Fruit fly (Drosophila melanogaster) whole organism, embryonic: ENCODE measurements around the gene IntS6.

Source experiments
- CG10209 ChIP-seq: fragments of 200-800 bp; sonication (Bioruptor generic); optimal IDR thresholded peaks from 3 replicates; lab custom pipeline; 2017; ENCODE audit warnings: missing biosample characterization, mild to moderate bottlenecking, missing genetic modification characterization, missing genetic modification reagents
- CG10462 ChIP-seq: fragments of 200-800 bp; sonication (Bioruptor generic); optimal IDR thresholded peaks from 2 replicates; lab custom pipeline; 2016; ENCODE audit warnings: missing biosample characterization, missing genetic modification characterization
- CG10959 ChIP-seq: fragments of 200-800 bp; sonication (Bioruptor generic); IDR thresholded peaks from 2 replicates; pipeline ENCODE4 v1.3.6; 2022; ENCODE audit warnings: missing biosample characterization, missing genetic modification characterization
- CG10979 ChIP-seq: fragments of 200-800 bp; sonication (Bioruptor generic); optimal IDR thresholded peaks from 2 replicates; lab custom pipeline; 2018; ENCODE audit warnings: missing biosample characterization, mild to moderate bottlenecking, missing genetic modification characterization, moderate library complexity
- CG11093 ChIP-seq: fragments of 200-800 bp; sonication (Bioruptor generic); IDR thresholded peaks from 3 replicates; pipeline ENCODE4 v1.3.6; 2022; ENCODE audit warnings: missing biosample characterization, missing genetic modification characterization
- CG11695 ChIP-seq: fragments of 200-800 bp; sonication (Bioruptor generic); IDR thresholded peaks from 3 replicates; pipeline ENCODE4 v1.3.6; 2022; ENCODE audit warnings: missing biosample characterization, missing genetic modification characterization
- CG12071 ChIP-seq: fragments of 200-800 bp; sonication (Bioruptor generic); optimal IDR thresholded peaks from 3 replicates; lab custom pipeline; 2018; ENCODE audit warnings: missing biosample characterization, mild to moderate bottlenecking, missing genetic modification characterization
- CG14050 ChIP-seq: fragments of 200-800 bp; sonication (Bioruptor generic); IDR thresholded peaks from 3 replicates; pipeline ENCODE4 v1.3.6; 2022; ENCODE audit warnings: missing biosample characterization, missing genetic modification characterization
- CG15696 ChIP-seq: fragments of 200-800 bp; sonication (Bioruptor generic); optimal IDR thresholded peaks from 2 replicates; lab custom pipeline; 2019; ENCODE audit warnings: missing biosample characterization, mild to moderate bottlenecking, missing genetic modification characterization, moderate library complexity
- CG16863 ChIP-seq: fragments of 200-800 bp; sonication (Bioruptor generic); optimal IDR thresholded peaks from 3 replicates; lab custom pipeline; 2016; ENCODE audit warnings: missing biosample characterization, missing genetic modification characterization
- CG17568 ChIP-seq: fragments of 200-800 bp; sonication (Bioruptor generic); optimal IDR thresholded peaks from 2 replicates; lab custom pipeline; 2018; ENCODE audit warnings: missing biosample characterization, mild to moderate bottlenecking, missing genetic modification characterization, moderate library complexity
- CG17612 ChIP-seq: fragments of 200-800 bp; sonication (Bioruptor generic); IDR thresholded peaks from 2 replicates; pipeline ENCODE4 v1.3.6; 2022; ENCODE audit warnings: missing biosample characterization, missing genetic modification characterization
- CG17829 ChIP-seq: fragments of 200-800 bp; optimal IDR thresholded peaks from 2 replicates; lab custom pipeline; 2019; ENCODE audit warnings: missing biosample characterization, mild to moderate bottlenecking, missing genetic modification characterization, moderate library complexity
- CG2712 ChIP-seq: fragments of 200-800 bp; optimal IDR thresholded peaks from 3 replicates; lab custom pipeline; 2019; ENCODE audit warnings: missing biosample characterization, mild to moderate bottlenecking, missing genetic modification characterization, moderate library complexity
- CG2875 ChIP-seq: fragments of 200-800 bp; sonication (Bioruptor generic); optimal IDR thresholded peaks from 2 replicates; lab custom pipeline; 2017; ENCODE audit warnings: missing biosample characterization, mild to moderate bottlenecking, missing genetic modification characterization, missing genetic modification reagents
- CG33557 ChIP-seq: fragments of 200-800 bp; sonication (Bioruptor generic); optimal IDR thresholded peaks from 2 replicates; lab custom pipeline; 2019; ENCODE audit warnings: missing biosample characterization, mild to moderate bottlenecking, missing genetic modification characterization, moderate library complexity
- CG34376 ChIP-seq: fragments of 200-800 bp; sonication (Bioruptor generic); optimal IDR thresholded peaks from 2 replicates; lab custom pipeline; 2018; ENCODE audit warnings: missing biosample characterization, mild to moderate bottlenecking, missing genetic modification characterization
- CG3838 ChIP-seq: fragments of 200-800 bp; sonication (Bioruptor generic); optimal IDR thresholded peaks from 3 replicates; lab custom pipeline; 2016; ENCODE audit warnings: missing biosample characterization, missing genetic modification characterization
- CG6654 ChIP-seq: fragments of 200-800 bp; sonication (Bioruptor generic); optimal IDR thresholded peaks from 2 replicates; lab custom pipeline; 2017; ENCODE audit warnings: missing biosample characterization, mild to moderate bottlenecking, missing genetic modification characterization
- CG7745 ChIP-seq: fragments of 200-800 bp; sonication (Bioruptor generic); optimal IDR thresholded peaks from 2 replicates; lab custom pipeline; 2018; ENCODE audit warnings: missing biosample characterization, mild to moderate bottlenecking, missing genetic modification characterization, moderate library complexity
- Dek ChIP-seq: fragments of 200-800 bp; sonication (Bioruptor generic); optimal IDR thresholded peaks from 3 replicates; lab custom pipeline; 2019; ENCODE audit warnings: missing biosample characterization, mild to moderate bottlenecking, missing genetic modification characterization, moderate library complexity
- Dip2 ChIP-seq: fragments of 200-800 bp; sonication (Bioruptor generic); IDR thresholded peaks from 2 replicates; pipeline ENCODE4 v1.3.6; 2022; ENCODE audit warnings: missing biosample characterization, missing genetic modification characterization
- Fer2 ChIP-seq: fragments of 200-800 bp; sonication (Bioruptor generic); optimal IDR thresholded peaks from 2 replicates; lab custom pipeline; 2018; ENCODE audit warnings: missing biosample characterization, mild to moderate bottlenecking, missing genetic modification characterization, moderate library complexity
- HLH3B ChIP-seq: fragments of 200-800 bp; sonication (Bioruptor generic); IDR thresholded peaks from 2 replicates; pipeline ENCODE4 v1.3.6; 2022; ENCODE audit warnings: missing biosample characterization, missing genetic modification characterization
- HLH54F ChIP-seq: fragments of 200-800 bp; sonication (Bioruptor generic); optimal IDR thresholded peaks from 3 replicates; lab custom pipeline; 2016; ENCODE audit warnings: missing biosample characterization, missing genetic modification characterization
- Hand ChIP-seq: fragments of 200-800 bp; sonication (Bioruptor generic); optimal IDR thresholded peaks from 2 replicates; lab custom pipeline; 2017; ENCODE audit warnings: mild to moderate bottlenecking, missing biosample characterization, missing genetic modification reagents, missing genetic modification characterization
- Lim3 ChIP-seq: fragments of 200-800 bp; sonication (Bioruptor generic); IDR thresholded peaks from 2 replicates; pipeline ENCODE4 v1.3.6; 2022; ENCODE audit warnings: missing biosample characterization, missing genetic modification characterization
- MESR4 ChIP-seq: fragments of 200-800 bp; sonication (Bioruptor generic); optimal IDR thresholded peaks from 2 replicates; lab custom pipeline; 2018; ENCODE audit warnings: missing biosample characterization, mild to moderate bottlenecking, missing genetic modification characterization, moderate library complexity
- PHDP ChIP-seq: fragments of 200-800 bp; sonication (Bioruptor generic); optimal IDR thresholded peaks from 3 replicates; lab custom pipeline; 2018; ENCODE audit warnings: missing biosample characterization, mild to moderate bottlenecking, missing genetic modification characterization, moderate library complexity
- Vsx1 ChIP-seq: fragments of 200-800 bp; sonication (Bioruptor generic); optimal IDR thresholded peaks from 2 replicates; lab custom pipeline; 2017; ENCODE audit warnings: missing biosample characterization, mild to moderate bottlenecking, missing genetic modification characterization, missing genetic modification reagents
- Xrp1 ChIP-seq: fragments of 200-800 bp; sonication (Bioruptor generic); IDR thresholded peaks from 2 replicates; pipeline ENCODE4 v1.3.6; 2022; ENCODE audit warnings: missing biosample characterization, missing genetic modification characterization
- ab ChIP-seq: fragments of 200-800 bp; sonication (Bioruptor generic); optimal IDR thresholded peaks from 2 replicates; lab custom pipeline; 2016; ENCODE audit warnings: missing biosample characterization, missing genetic modification characterization
- az2 ChIP-seq: fragments of 200-800 bp; sonication (Bioruptor generic); optimal IDR thresholded peaks from 3 replicates; lab custom pipeline; 2016; ENCODE audit warnings: missing biosample characterization, missing genetic modification characterization
- bcd ChIP-seq: fragments of 200-800 bp; sonication (Bioruptor generic); optimal IDR thresholded peaks from 2 replicates; lab custom pipeline; 2017; ENCODE audit warnings: missing biosample characterization, mild to moderate bottlenecking, missing genetic modification characterization
- cad ChIP-seq: fragments of >200 bp; optimal IDR thresholded peaks from 2 replicates; lab custom pipeline; 2017; ENCODE audit warnings: missing biosample characterization, missing genetic modification characterization
- chm ChIP-seq: fragments of 200-800 bp; sonication (Bioruptor generic); IDR thresholded peaks from 2 replicates; pipeline ENCODE4 v1.3.6; 2022; ENCODE audit warnings: missing biosample characterization, missing genetic modification characterization
- dan ChIP-seq: fragments of 200-800 bp; sonication (Bioruptor generic); IDR thresholded peaks from 2 replicates; pipeline ENCODE4 v1.3.6; 2022; ENCODE audit warnings: missing biosample characterization, missing genetic modification characterization
- eve ChIP-seq, 2 experiments: fragments of >200 bp; optimal IDR thresholded peaks; 2 replicates each; lab custom pipeline; 2017; ENCODE audit warnings: missing biosample characterization in 2 of 2, missing genetic modification characterization in 2 of 2
- exex ChIP-seq: fragments of 200-800 bp; sonication (Bioruptor generic); optimal IDR thresholded peaks from 4 replicates; lab custom pipeline; 2018; ENCODE audit warnings: missing biosample characterization, mild to moderate bottlenecking, missing genetic modification characterization, moderate library complexity
- ftz-f1 ChIP-seq: fragments of 200-800 bp; sonication (Bioruptor generic); optimal IDR thresholded peaks from 2 replicates; lab custom pipeline; 2016; ENCODE audit warnings: missing biosample characterization, missing genetic modification characterization
- gcm ChIP-seq: fragments of 200-800 bp; sonication (Bioruptor generic); optimal IDR thresholded peaks from 2 replicates; lab custom pipeline; 2019; ENCODE audit warnings: missing biosample characterization, mild to moderate bottlenecking, missing genetic modification characterization, moderate library complexity
- ham ChIP-seq: fragments of 200-800 bp; sonication (Bioruptor generic); IDR thresholded peaks from 2 replicates; pipeline ENCODE4 v1.3.6; 2022; ENCODE audit warnings: missing biosample characterization, missing genetic modification characterization
- klu ChIP-seq: fragments of 200-800 bp; sonication (Bioruptor generic); IDR thresholded peaks from 2 replicates; pipeline ENCODE4 v1.3.6; 2022; ENCODE audit warnings: missing biosample characterization, missing genetic modification characterization
- lov ChIP-seq, 2 experiments: fragments of 200-800 bp in 1 of 2; fragments of >200 bp in 1 of 2; sonication (Bioruptor generic) in 1 of 2; IDR thresholded peaks in 1 of 2; optimal IDR thresholded peaks in 1 of 2; 2 replicates in 1 of 2; 3 replicates in 1 of 2; pipeline versions ENCODE4 v1.3.6 to Lab custom; 2017 to 2022; ENCODE audit warnings: missing biosample characterization in 1 of 2, missing genetic modification characterization in 1 of 2
- slp2 ChIP-seq: fragments of 200-800 bp; sonication (Bioruptor generic); optimal IDR thresholded peaks from 2 replicates; lab custom pipeline; 2016; ENCODE audit warnings: missing biosample characterization, missing genetic modification characterization
- toy ChIP-seq: fragments of 200-800 bp; sonication (Bioruptor generic); IDR thresholded peaks from 2 replicates; pipeline ENCODE4 v1.3.6; 2022; ENCODE audit warnings: missing biosample characterization, missing genetic modification characterization
- trem ChIP-seq: fragments of 200-800 bp; optimal IDR thresholded peaks from 3 replicates; lab custom pipeline; 2019; ENCODE audit warnings: missing biosample characterization, mild to moderate bottlenecking, missing genetic modification characterization, moderate library complexity
- unpg ChIP-seq: fragments of 200-800 bp; sonication (Bioruptor generic); optimal IDR thresholded peaks from 3 replicates; lab custom pipeline; 2018; ENCODE audit warnings: missing biosample characterization, mild to moderate bottlenecking, missing genetic modification characterization, moderate library complexity
- usp ChIP-seq: fragments of >200 bp; optimal IDR thresholded peaks from 2 replicates; lab custom pipeline; 2017; ENCODE audit warnings: missing biosample characterization, missing genetic modification characterization
- zen2 ChIP-seq: fragments of 200-800 bp; sonication (Bioruptor generic); IDR thresholded peaks from 3 replicates; pipeline ENCODE4 v1.3.6; 2022; ENCODE audit warnings: missing biosample characterization, missing genetic modification characterization; ENCODE audit not compliant: partially characterized antibody

IntS6 gene

DNA sequence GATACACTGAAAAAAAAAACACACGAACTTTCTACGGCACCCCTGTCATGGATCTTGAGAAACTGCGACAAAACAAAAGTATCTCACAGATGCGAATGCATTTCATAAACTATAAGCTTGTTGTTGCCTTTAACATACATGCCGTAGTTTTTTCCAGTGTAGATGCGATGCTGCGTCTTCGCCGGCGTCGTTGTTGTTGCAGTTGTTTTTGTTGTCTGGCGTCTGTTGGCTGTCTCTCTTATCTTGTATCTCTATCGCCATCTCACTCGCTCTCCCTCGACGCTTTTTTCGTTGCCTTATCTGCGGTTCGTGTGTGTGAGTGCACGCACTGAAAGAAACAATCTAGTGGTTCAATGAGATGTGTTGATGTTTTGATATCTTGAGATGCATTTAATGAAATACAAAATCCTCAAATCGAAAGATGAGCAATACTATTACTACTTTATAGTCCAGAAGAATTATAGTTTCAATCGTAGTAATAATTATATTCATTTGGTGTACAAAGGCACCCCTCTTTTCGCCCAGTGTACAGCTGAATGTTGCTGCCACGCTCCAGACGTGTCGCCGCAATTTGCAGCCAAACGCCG lies 50.5 kb downstream of the IntS6 start (continued):
- TF ChIP-seq CG12071 (peak; percentile 94), slp2 (GFP tag; lab: Kevin White, UChicago) (peak; percentile 97), CG11093 (GFP tag; lab: Robert Waterston, UW) (peak; percentile 93), CG3838 (GFP tag; lab: Kevin White, UChicago) (peak; percentile 91), usp (GFP tag; lab: Kevin White, UChicago) (no peak), CG2875 (GFP tag; lab: Kevin White, UChicago) (peak; percentile 95), CG2712 (tag; lab: Kevin White, UChicago) (peak; percentile 86), Vsx1 (GFP tag; lab: Kevin White, UChicago) (peak; percentile 80), Hand (GFP tag; lab: Kevin White, UChicago) (peak; percentile 85), eve (GFP tag; optimal IDR thresholded peaks at IDR 0.05; lab: Kevin White, UChicago) (peak in 1 of 2 experiments; percentile 90), CG6654 (GFP tag; lab: Kevin White, UChicago) (peak; percentile 69), bcd (GFP tag; lab: Kevin White, UChicago) (peak; percentile 96), Dek (tag; lab: Kevin White, UChicago) (peak; percentile 88), CG11695 (GFP tag; lab: Robert Waterston, UW) (peak; percentile 93), ab (GFP tag; lab: Kevin White, UChicago) (peak; percentile 98), Xrp1 (GFP tag; lab: Robert Waterston, UW) (peak; percentile 98), CG10462 (GFP tag; lab: Kevin White, UChicago) (peak; percentile 97), CG10979 (peak; percentile 94), CG7745 (tag; lab: Kevin White, UChicago) (peak; percentile 6), CG10959 (GFP tag; lab: Robert Waterston, UW) (peak; percentile 96), klu (GFP tag; lab: Robert Waterston, UW) (peak; percentile 89), dan (GFP tag; lab: Robert Waterston, UW) (peak; percentile 94), CG14050 (GFP tag; lab: Robert Waterston, UW) (peak; percentile 94), zen2 (GFP tag; lab: Robert Waterston, UW) (no peak), PHDP (tag; lab: Kevin White, UChicago) (peak; percentile 89), ham (peak; percentile 81), CG15696 (tag; lab: Kevin White, UChicago) (peak; percentile 97), gcm (peak; percentile 90), HLH3B (GFP tag; lab: Robert Waterston, UW) (peak; percentile 97), chm (GFP tag; lab: Robert Waterston, UW) (peak; percentile 96), lov (optimal IDR thresholded peaks at IDR 0.05; lab: Kevin White, UChicago) (no peak), lov (GFP tag; IDR thresholded peaks at IDR 0.05; lab: Robert Waterston, UW) (peak; percentile 97), Lim3 (GFP tag; lab: Robert Waterston, UW) (peak; percentile 92), trem (peak; percentile 82), CG10209 (GFP tag; lab: Kevin White, UChicago) (peak; percentile 95), ftz-f1 (peak; percentile 50), CG34376 (peak; percentile 79), CG16863 (GFP tag; lab: Kevin White, UChicago) (peak; percentile 98), unpg (peak; percentile 95), CG33557 (GFP tag; lab: Kevin White, UChicago) (peak; percentile 95), az2 (GFP tag; lab: Kevin White, UChicago) (peak; percentile 97), Fer2 (tag; lab: Kevin White, UChicago) (peak; percentile 85), exex (tag; lab: Kevin White, UChicago) (peak; percentile 48), CG17829 (tag; lab: Kevin White, UChicago) (peak; percentile 81), CG17612 (peak; percentile 81), cad (GFP tag; lab: Kevin White, UChicago) (no peak), Dip2 (GFP tag; lab: Robert Waterston, UW) (no peak), CG17568 (GFP tag; lab: Kevin White, UChicago) (peak; percentile 89), HLH54F (GFP tag; lab: Kevin White, UChicago) (peak; percentile 96), toy (peak; percentile 58; the same call in 1 of the 2 replicates), MESR4 (GFP tag; lab: Kevin White, UChicago) (peak; percentile 47)
